Worm (Caenorhabditis elegans) whole organism, L3 larva: ENCODE results near the gene dpyd-1.

Experiments
- R02D3.7 ChIP-seq: fragments of 150-350 bp; optimal IDR thresholded peaks from 2 replicates; lab custom pipeline; 2014; ENCODE audit warnings: missing biosample characterization, missing genetic modification characterization
- aly-2 ChIP-seq: fragments of 150-350 bp; optimal IDR thresholded peaks from 2 replicates; lab custom pipeline; 2014; ENCODE audit warnings: missing biosample characterization, missing genetic modification characterization
- ceh-16 ChIP-seq: sonication (generic microtip); optimal IDR thresholded peaks from 2 replicates; lab custom pipeline; 2017; ENCODE audit warnings: missing biosample characterization, missing genetic modification characterization
- ceh-28 ChIP-seq: fragments of 150-350 bp; optimal IDR thresholded peaks from 2 replicates; lab custom pipeline; 2014; ENCODE audit warnings: missing biosample characterization, missing genetic modification reagents, missing genetic modification characterization
- ceh-82 ChIP-seq: fragments of 150-350 bp; optimal IDR thresholded peaks from 2 replicates; lab custom pipeline; 2014; ENCODE audit warnings: missing biosample characterization, missing genetic modification characterization
- ceh-9 ChIP-seq: sonication (generic microtip); optimal IDR thresholded peaks from 2 replicates; lab custom pipeline; 2018; ENCODE audit warnings: missing biosample characterization, missing genetic modification characterization
- daf-12 ChIP-seq: fragments of 150-350 bp; optimal IDR thresholded peaks from 2 replicates; lab custom pipeline; 2014; ENCODE audit warnings: missing biosample characterization, missing genetic modification reagents, missing genetic modification characterization
- egl-27 ChIP-seq: sonication (generic microtip); optimal IDR thresholded peaks from 4 replicates; lab custom pipeline; 2017; ENCODE audit warnings: missing biosample characterization, missing genetic modification reagents, missing genetic modification characterization
- elt-1 ChIP-seq: fragments of 150-350 bp; optimal IDR thresholded peaks from 2 replicates; lab custom pipeline; 2014; ENCODE audit warnings: missing biosample characterization, missing genetic modification characterization
- elt-2 ChIP-seq: sonication (generic microtip); optimal IDR thresholded peaks from 2 replicates; lab custom pipeline; 2016; ENCODE audit warnings: missing genetic modification reagents, mild to moderate bottlenecking, missing genetic modification characterization, missing compliant biosample characterization
- elt-3 ChIP-seq, 3 experiments: fragments of 150-350 bp in 1 of 3; sonication (generic microtip) in 2 of 3; optimal IDR thresholded peaks; 2 replicates in 2 of 3; 4 replicates in 1 of 3; lab custom pipeline; 2014 to 2017; ENCODE audit warnings: missing biosample characterization in 3 of 3, missing genetic modification characterization in 3 of 3
- fkh-10 ChIP-seq: sonication (generic microtip); optimal IDR thresholded peaks from 2 replicates; lab custom pipeline; 2017; ENCODE audit warnings: missing biosample characterization, missing genetic modification reagents, missing genetic modification characterization
- fkh-2 ChIP-seq: fragments of 150-350 bp; optimal IDR thresholded peaks from 2 replicates; lab custom pipeline; 2014; ENCODE audit warnings: missing biosample characterization, missing genetic modification reagents, missing genetic modification characterization
- fos-1 ChIP-seq: fragments of 150-350 bp; optimal IDR thresholded peaks from 2 replicates; lab custom pipeline; 2014; ENCODE audit warnings: missing biosample characterization, missing genetic modification characterization
- hmg-11 ChIP-seq: sonication (generic microtip); optimal IDR thresholded peaks from 2 replicates; lab custom pipeline; 2016; ENCODE audit warnings: missing genetic modification characterization, missing compliant biosample characterization
- jun-1 ChIP-seq: fragments of 150-350 bp; optimal IDR thresholded peaks from 2 replicates; lab custom pipeline; 2014; ENCODE audit warnings: missing biosample characterization, missing genetic modification reagents, missing genetic modification characterization
- lin-15B ChIP-seq: fragments of 150-350 bp; optimal IDR thresholded peaks from 2 replicates; lab custom pipeline; 2014; ENCODE audit warnings: missing biosample characterization, missing genetic modification characterization
- mdl-1 ChIP-seq: fragments of 150-350 bp; optimal IDR thresholded peaks from 2 replicates; lab custom pipeline; 2014; ENCODE audit warnings: missing biosample characterization, missing genetic modification characterization
- nfya-1 ChIP-seq: sonication (generic microtip); optimal IDR thresholded peaks from 2 replicates; lab custom pipeline; 2017; ENCODE audit warnings: missing genetic modification characterization, mild to moderate bottlenecking, missing compliant biosample characterization, antibody characterized with exemption, moderate library complexity; ENCODE audit not compliant: insufficient read depth
- nhr-11 ChIP-seq: fragments of 150-350 bp; optimal IDR thresholded peaks from 2 replicates; lab custom pipeline; 2014; ENCODE audit warnings: missing biosample characterization, missing genetic modification characterization
- nhr-12 ChIP-seq: fragments of 150-350 bp; optimal IDR thresholded peaks from 2 replicates; lab custom pipeline; 2014; ENCODE audit warnings: missing biosample characterization, missing genetic modification characterization
- nhr-23 ChIP-seq: fragments of 150-350 bp; optimal IDR thresholded peaks from 2 replicates; lab custom pipeline; 2014; ENCODE audit warnings: missing biosample characterization, missing genetic modification reagents, missing genetic modification characterization
- nhr-25 ChIP-seq: sonication (generic microtip); optimal IDR thresholded peaks from 2 replicates; lab custom pipeline; 2017; ENCODE audit warnings: missing biosample characterization, missing genetic modification characterization
- nhr-28 ChIP-seq: fragments of 150-350 bp; optimal IDR thresholded peaks from 2 replicates; lab custom pipeline; 2014; ENCODE audit warnings: missing biosample characterization, missing genetic modification characterization
- nhr-43 ChIP-seq: sonication (generic microtip); optimal IDR thresholded peaks from 2 replicates; lab custom pipeline; 2016; ENCODE audit warnings: mild to moderate bottlenecking, missing genetic modification characterization, missing compliant biosample characterization; ENCODE audit not compliant: poor library complexity, severe bottlenecking
- nhr-67 ChIP-seq: fragments of 150-350 bp; optimal IDR thresholded peaks from 2 replicates; lab custom pipeline; 2014; ENCODE audit warnings: missing biosample characterization, missing genetic modification characterization
- nhr-76 ChIP-seq: fragments of 150-350 bp; sonication (generic microtip); optimal IDR thresholded peaks from 5 replicates; lab custom pipeline; 2014; ENCODE audit warnings: missing biosample characterization, missing genetic modification characterization
- nhr-77 ChIP-seq: fragments of 150-350 bp; optimal IDR thresholded peaks from 2 replicates; lab custom pipeline; 2014; ENCODE audit warnings: missing biosample characterization, missing genetic modification characterization
- pha-4 ChIP-seq: fragments of 150-350 bp; optimal IDR thresholded peaks from 2 replicates; lab custom pipeline; 2014; ENCODE audit warnings: missing biosample characterization, missing genetic modification reagents, missing genetic modification characterization
- pqm-1 ChIP-seq: fragments of 150-350 bp; optimal IDR thresholded peaks from 2 replicates; lab custom pipeline; 2017; ENCODE audit warnings: missing biosample characterization, missing genetic modification characterization, inconsistent platforms
- sea-2 ChIP-seq: fragments of 150-350 bp; sonication (generic microtip); optimal IDR thresholded peaks from 4 replicates; lab custom pipeline; 2014; ENCODE audit warnings: missing biosample characterization, missing genetic modification reagents, missing genetic modification characterization
- skn-1 ChIP-seq: fragments of 150-350 bp; optimal IDR thresholded peaks from 2 replicates; lab custom pipeline; 2014; ENCODE audit warnings: missing biosample characterization, missing genetic modification characterization
- snpc-4 ChIP-seq: fragments of 150-350 bp; optimal IDR thresholded peaks from 2 replicates; lab custom pipeline; 2014; ENCODE audit warnings: missing biosample characterization, missing genetic modification characterization
- tbx-2 ChIP-seq: sonication (generic microtip); optimal IDR thresholded peaks from 2 replicates; lab custom pipeline; 2016; ENCODE audit warnings: mild to moderate bottlenecking, missing genetic modification characterization, missing compliant biosample characterization
- unc-39 ChIP-seq: sonication (generic microtip); optimal IDR thresholded peaks from 4 replicates; lab custom pipeline; 2017; ENCODE audit warnings: missing biosample characterization, missing genetic modification characterization
- unc-62 ChIP-seq: fragments of 150-350 bp; sonication (generic microtip); optimal IDR thresholded peaks from 4 replicates; lab custom pipeline; 2014; ENCODE audit warnings: missing biosample characterization, missing genetic modification reagents, missing genetic modification characterization
- ztf-11 ChIP-seq: fragments of 150-350 bp; optimal IDR thresholded peaks from 2 replicates; lab custom pipeline; 2014; ENCODE audit warnings: missing biosample characterization, missing genetic modification characterization

The dpyd-1 gene

ce11 chrX:5479876-5480580 lies 12.4 kb downstream of the dpyd-1 start:
- TF ChIP-seq pha-4 (tag; lab: Kevin White, UChicago) (peak; percentile 64), nhr-43 (tag; lab: Kevin White, UChicago) (no peak), elt-2 (tag; lab: Kevin White, UChicago) (peak; percentile 75), egl-27 (tag; lab: Kevin White, UChicago) (no peak), ceh-16 (tag; lab: Kevin White, UChicago) (no peak), nhr-23 (tag; lab: Kevin White, UChicago) (peak; percentile 27), nhr-25 (tag; lab: Kevin White, UChicago) (peak; percentile 37), fos-1 (tag; lab: Kevin White, UChicago) (peak; percentile 75), pqm-1 (peak; percentile 70), jun-1 (tag; lab: Kevin White, UChicago) (peak; percentile 82), tbx-2 (no peak), snpc-4 (tag; lab: Kevin White, UChicago) (no peak), fkh-10 (GFP tag; lab: Kevin White, UChicago) (no peak)

ce11 chrX:5485284-5485927 lies 17.7 kb downstream of the dpyd-1 start:
- TF ChIP-seq elt-1 (tag; lab: Kevin White, UChicago) = no peak
- TF ChIP-seq ztf-11 = no peak
- peak; percentile 43 for TF ChIP-seq hmg-11 (tag; lab: Kevin White, UChicago)
- TF ChIP-seq nfya-1 = peak; percentile 15
- TF ChIP-seq ceh-82 = no peak
- no peak for TF ChIP-seq nhr-25 (tag; lab: Kevin White, UChicago)
- TF ChIP-seq nhr-67 (tag; lab: Kevin White, UChicago) = no peak
- peak; percentile 27 for TF ChIP-seq pha-4 (tag; lab: Kevin White, UChicago)
- no peak for TF ChIP-seq jun-1 (tag; lab: Kevin White, UChicago)
- TF ChIP-seq nhr-28 (tag; lab: Kevin White, UChicago) = no peak
- no peak for TF ChIP-seq fkh-2
- no peak for TF ChIP-seq skn-1 (tag; lab: Kevin White, UChicago)
- no peak for TF ChIP-seq nhr-43 (tag; lab: Kevin White, UChicago)
- no peak for TF ChIP-seq nhr-11
- no peak for TF ChIP-seq nhr-77
- no peak for TF ChIP-seq elt-3 (tag; optimal IDR thresholded peaks at IDR 0.05; lab: Kevin White, UChicago)
- TF ChIP-seq mdl-1 (tag; lab: Kevin White, UChicago) = no peak
- TF ChIP-seq sea-2 (GFP tag; lab: Kevin White, UChicago) = no peak
- no peak for TF ChIP-seq ceh-16 (tag; lab: Kevin White, UChicago)
- TF ChIP-seq R02D3.7 (tag; lab: Kevin White, UChicago) = no peak
- TF ChIP-seq nhr-76 (tag; lab: Kevin White, UChicago) = no peak
- no peak for TF ChIP-seq nhr-12 (tag; lab: Kevin White, UChicago)
- no peak for TF ChIP-seq unc-62

- TF ChIP-seq hmg-11 (tag; lab: Kevin White, UChicago) = no peak
- peak; percentile 18 for TF ChIP-seq jun-1 (tag; lab: Kevin White, UChicago)
- peak; percentile 29 for TF ChIP-seq pha-4 (tag; lab: Kevin White, UChicago)
- TF ChIP-seq nhr-23 (tag; lab: Kevin White, UChicago) = peak; percentile 23
- TF ChIP-seq, all 47 proteins: peak for 3
Observed at ce11 chrX:5485931-5486537, 18.4 kb downstream of the dpyd-1 start, which contains the start of gene C25F6.1. TSS of gene C25F6.1 (plus strand) at chrX:5486487.

- TF ChIP-seq fkh-2 (no peak), aly-2 (tag; lab: Kevin White, UChicago) (no peak), tbx-2 (no peak), ceh-28 (tag; lab: Kevin White, UChicago) (no peak), daf-12 (tag; lab: Kevin White, UChicago) (no peak), elt-2 (tag; lab: Kevin White, UChicago) (no peak), ceh-9 (tag; lab: Kevin White, UChicago) (no peak), elt-3 (tag; optimal IDR thresholded peaks at IDR 0.05; lab: Kevin White, UChicago) (no peak), nhr-77 (no peak), unc-39 (tag; lab: Kevin White, UChicago) (no peak), sea-2 (GFP tag; lab: Kevin White, UChicago) (no peak), lin-15B (tag; lab: Kevin White, UChicago) (no peak), nhr-67 (tag; lab: Kevin White, UChicago) (no peak), nhr-12 (tag; lab: Kevin White, UChicago) (no peak)
Observed at ce11 chrX:5488867-5489266, 21.2 kb downstream of the dpyd-1 start.
